Worm (Caenorhabditis elegans) whole organism, L4 larva: ENCODE measurements around the gene F11D5.1.

Experiments used
- R02D3.7 ChIP-seq: fragments of 150-350 bp; sonication (generic microtip); optimal IDR thresholded peaks from 3 replicates; lab custom pipeline; 2014; ENCODE audit warnings: missing biosample characterization, missing genetic modification characterization
- T20F7.1 ChIP-seq: fragments of 200-800 bp; sonication (Bioruptor generic); optimal IDR thresholded peaks from 2 replicates; lab custom pipeline; 2018; ENCODE audit warnings: mild to moderate bottlenecking, missing genetic modification characterization, missing compliant biosample characterization
- Y5F2A.4 ChIP-seq: fragments of 200-800 bp; sonication (Bioruptor generic); optimal IDR thresholded peaks from 2 replicates; lab custom pipeline; 2018; ENCODE audit warnings: mild to moderate bottlenecking, missing genetic modification characterization, missing compliant biosample characterization
- Y75B8A.6 ChIP-seq: fragments of 200-800 bp; sonication (Bioruptor generic); IDR thresholded peaks from 2 replicates; pipeline ENCODE4 v1.3.6; 2022; ENCODE audit warnings: missing genetic modification reagents, missing genetic modification characterization, missing compliant biosample characterization
- aha-1 ChIP-seq: fragments of 150-350 bp; peaks from one replicate; lab custom pipeline; 2014; ENCODE audit warnings: missing biosample characterization, missing genetic modification characterization
- aly-2 ChIP-seq: sonication (generic microtip); optimal IDR thresholded peaks from 2 replicates; lab custom pipeline; 2018; ENCODE audit warnings: missing biosample characterization, missing genetic modification characterization
- attf-4 ChIP-seq: sonication (generic microtip); optimal IDR thresholded peaks from 3 replicates; lab custom pipeline; 2017; ENCODE audit warnings: missing biosample characterization, missing genetic modification characterization
- ceh-62 ChIP-seq: sonication (generic microtip); optimal IDR thresholded peaks from 2 replicates; lab custom pipeline; 2017; ENCODE audit warnings: missing biosample characterization, missing genetic modification characterization
- ctbp-1 ChIP-seq: fragments of 200-800 bp; sonication (Bioruptor generic); IDR thresholded peaks from 2 replicates; pipeline ENCODE4 v1.3.6; 2022; ENCODE audit warnings: missing genetic modification reagents, missing genetic modification characterization, missing compliant biosample characterization
- daf-12 ChIP-seq: fragments of 150-350 bp; optimal IDR thresholded peaks from 2 replicates; lab custom pipeline; 2014; ENCODE audit warnings: missing biosample characterization, missing genetic modification reagents, missing genetic modification characterization
- daf-16 ChIP-seq, 3 experiments: sonication (generic microtip); optimal IDR thresholded peaks; 2 replicates each; lab custom pipeline; 2016 to 2017; ENCODE audit warnings: missing genetic modification characterization in 3 of 3, missing genetic modification reagents in 3 of 3, mild to moderate bottlenecking in 2 of 3, missing compliant biosample characterization in 2 of 3, missing biosample characterization in 1 of 3, moderate library complexity in 1 of 3
- daf-8 ChIP-seq: fragments of 200-800 bp; sonication (Bioruptor generic); IDR thresholded peaks from 2 replicates; pipeline ENCODE4 v1.3.6; 2022; ENCODE audit warnings: missing genetic modification characterization, missing compliant biosample characterization
- dmd-9 ChIP-seq: fragments of 200-800 bp; sonication (Bioruptor generic); IDR thresholded peaks from 2 replicates; pipeline ENCODE4 v1.3.6; 2022; ENCODE audit warnings: missing genetic modification reagents, missing genetic modification characterization, missing compliant biosample characterization
- dpl-1 ChIP-seq: fragments of 150-350 bp; optimal IDR thresholded peaks from 2 replicates; lab custom pipeline; 2014; ENCODE audit warnings: missing biosample characterization, missing genetic modification reagents, missing genetic modification characterization
- egl-43 ChIP-seq: fragments of 200-800 bp; sonication (Bioruptor generic); IDR thresholded peaks from 2 replicates; pipeline ENCODE4 v1.3.6; 2022; ENCODE audit warnings: missing genetic modification reagents, missing genetic modification characterization, missing compliant biosample characterization
- fos-1 ChIP-seq: fragments of 150-350 bp; optimal IDR thresholded peaks from 2 replicates; lab custom pipeline; 2014; ENCODE audit warnings: missing biosample characterization, missing genetic modification characterization
- hif-1 ChIP-seq, 2 experiments: sonication (generic microtip); optimal IDR thresholded peaks; 2 replicates each; lab custom pipeline; 2016 to 2017; ENCODE audit warnings: missing compliant biosample characterization in 2 of 2, missing genetic modification characterization in 2 of 2, missing genetic modification reagents in 2 of 2, missing genotype in 2 of 2, mild to moderate bottlenecking in 1 of 2
- hlh-11 ChIP-seq: fragments of 200-800 bp; sonication (Bioruptor generic); optimal IDR thresholded peaks from 2 replicates; lab custom pipeline; 2018; ENCODE audit warnings: mild to moderate bottlenecking, missing genetic modification characterization, missing compliant biosample characterization
- hmg-1.1 ChIP-seq: fragments of 200-800 bp; sonication (Bioruptor generic); IDR thresholded peaks from 2 replicates; pipeline ENCODE4 v1.3.6; 2022; ENCODE audit warnings: missing genetic modification reagents, missing genetic modification characterization, missing compliant biosample characterization
- lin-1 ChIP-seq: fragments of 200-800 bp; sonication (Bioruptor generic); IDR thresholded peaks from 2 replicates; pipeline ENCODE4 v1.3.6; 2022; ENCODE audit warnings: missing genetic modification reagents, missing genetic modification characterization, missing compliant biosample characterization
- lir-3 ChIP-seq: sonication (generic microtip); optimal IDR thresholded peaks from 2 replicates; lab custom pipeline; 2016; ENCODE audit warnings: mild to moderate bottlenecking, missing genetic modification characterization, missing compliant biosample characterization
- madf-9 ChIP-seq: fragments of 200-800 bp; sonication (Bioruptor generic); conservative IDR thresholded peaks from 2 replicates; pipeline ENCODE4 v1.3.6; 2022; ENCODE audit warnings: missing genetic modification reagents, missing genetic modification characterization, missing compliant biosample characterization
- mes-2 ChIP-seq: sonication (generic microtip); optimal IDR thresholded peaks from 2 replicates; lab custom pipeline; 2016; ENCODE audit warnings: missing genotype, mild to moderate bottlenecking, missing genetic modification characterization, missing compliant biosample characterization; ENCODE audit not compliant: poor library complexity, severe bottlenecking
- mxl-2 ChIP-seq: fragments of 200-800 bp; sonication (Bioruptor generic); conservative IDR thresholded peaks from 2 replicates; pipeline ENCODE4 v1.3.6; 2022; ENCODE audit warnings: missing genetic modification reagents, missing genetic modification characterization, missing compliant biosample characterization
- nhr-10 ChIP-seq: fragments of 150-350 bp; optimal IDR thresholded peaks from 2 replicates; lab custom pipeline; 2014; ENCODE audit warnings: missing biosample characterization, missing genetic modification characterization
- nhr-102 ChIP-seq: sonication (generic microtip); optimal IDR thresholded peaks from 2 replicates; lab custom pipeline; 2016; ENCODE audit warnings: mild to moderate bottlenecking, missing genetic modification characterization, moderate library complexity, missing compliant biosample characterization
- nhr-28 ChIP-seq: fragments of 150-350 bp; optimal IDR thresholded peaks from 2 replicates; lab custom pipeline; 2014; ENCODE audit warnings: missing biosample characterization, missing genetic modification characterization
- nhr-41 ChIP-seq: fragments of 200-800 bp; sonication (Bioruptor generic); IDR thresholded peaks from 2 replicates; pipeline ENCODE4 v1.3.6; 2022; ENCODE audit warnings: missing genetic modification reagents, missing genetic modification characterization, missing compliant biosample characterization
- nhr-48 ChIP-seq: sonication (generic microtip); optimal IDR thresholded peaks from 2 replicates; lab custom pipeline; 2016; ENCODE audit warnings: mild to moderate bottlenecking, missing genetic modification characterization, missing compliant biosample characterization
- nhr-6 ChIP-seq: fragments of 150-350 bp; optimal IDR thresholded peaks from 2 replicates; lab custom pipeline; 2014; ENCODE audit warnings: missing biosample characterization, missing genetic modification characterization
- nhr-77 ChIP-seq: fragments of 150-350 bp; optimal IDR thresholded peaks from 2 replicates; lab custom pipeline; 2014; ENCODE audit warnings: missing biosample characterization, missing genetic modification characterization
- pha-4 ChIP-seq, 2 experiments: fragments of 150-350 bp in 1 of 2; fragments of 200-800 bp in 1 of 2; sonication (Bioruptor generic) in 1 of 2; IDR thresholded peaks in 1 of 2; optimal IDR thresholded peaks in 1 of 2; 2 replicates each; pipeline versions ENCODE4 v1.3.6 to Lab custom; 2014 to 2022; ENCODE audit warnings: missing genetic modification characterization in 2 of 2, missing genetic modification reagents in 2 of 2, missing biosample characterization in 1 of 2, missing compliant biosample characterization in 1 of 2
- saeg-2 ChIP-seq: fragments of 200-800 bp; sonication (Bioruptor generic); IDR thresholded peaks from 2 replicates; pipeline ENCODE4 v1.3.6; 2022; ENCODE audit warnings: missing genetic modification reagents, missing genetic modification characterization, missing compliant biosample characterization
- sdz-12 ChIP-seq: fragments of 200-800 bp; sonication (Bioruptor generic); optimal IDR thresholded peaks from 2 replicates; lab custom pipeline; 2018; ENCODE audit warnings: mild to moderate bottlenecking, missing genetic modification characterization, missing compliant biosample characterization
- set-16 ChIP-seq: fragments of 200-800 bp; sonication (Bioruptor generic); IDR thresholded peaks from 2 replicates; pipeline ENCODE4 v1.3.6; 2022; ENCODE audit warnings: missing genetic modification reagents, missing genetic modification characterization, missing compliant biosample characterization
- skn-1 ChIP-seq: fragments of 150-350 bp; optimal IDR thresholded peaks from 2 replicates; lab custom pipeline; 2014; ENCODE audit warnings: missing biosample characterization, missing genetic modification characterization
- snpc-1.2 ChIP-seq: fragments of 200-800 bp; sonication (Bioruptor generic); IDR thresholded peaks from 2 replicates; pipeline ENCODE4 v1.3.6; 2022; ENCODE audit warnings: missing genetic modification reagents, missing genetic modification characterization, missing compliant biosample characterization
- tag-97 ChIP-seq: fragments of 200-800 bp; sonication (Bioruptor generic); IDR thresholded peaks from 2 replicates; pipeline ENCODE4 v1.3.6; 2022; ENCODE audit warnings: missing genetic modification characterization, missing compliant biosample characterization
- tra-1 ChIP-seq: fragments of 200-800 bp; sonication (Bioruptor generic); IDR thresholded peaks from 2 replicates; pipeline ENCODE4 v1.3.6; 2022; ENCODE audit warnings: missing genetic modification reagents, missing genetic modification characterization, missing compliant biosample characterization
- unc-130 ChIP-seq: sonication (generic microtip); optimal IDR thresholded peaks from 2 replicates; lab custom pipeline; 2016; ENCODE audit warnings: missing genetic modification reagents, missing genetic modification characterization, missing compliant biosample characterization
- unc-39 ChIP-seq: sonication (generic microtip); optimal IDR thresholded peaks from 2 replicates; lab custom pipeline; 2017; ENCODE audit warnings: missing biosample characterization, missing genetic modification characterization
- zfp-2 ChIP-seq: sonication (generic microtip); optimal IDR thresholded peaks from 2 replicates; lab custom pipeline; 2016; ENCODE audit warnings: mild to moderate bottlenecking, missing genetic modification characterization, missing compliant biosample characterization
- zip-2 ChIP-seq: fragments of 150-350 bp; optimal IDR thresholded peaks from 2 replicates; lab custom pipeline; 2014; ENCODE audit warnings: missing biosample characterization, missing genetic modification characterization
- ztf-7 ChIP-seq: fragments of 150-350 bp; optimal IDR thresholded peaks from 2 replicates; lab custom pipeline; 2014; ENCODE audit warnings: missing biosample characterization, missing genetic modification characterization

F11D5.1 gene

ce11 chrX:3347904-3348441 lies 15.0 kb downstream of the F11D5.1 start, which contains the start of gene ZK816.3 (continued):
- 0 out of 2 replicates have a peak, but pooled peaks have one; percentile 26 for TF ChIP-seq lin-1 (GFP tag; lab: Robert Waterston, UW)
- peak; percentile 79 for TF ChIP-seq mes-2 (tag; lab: Kevin White, UChicago)
- TF ChIP-seq dpl-1 (GFP tag; lab: Kevin White, UChicago), result no peak
- peak; percentile 20 for TF ChIP-seq unc-130
- no peak for TF ChIP-seq nhr-102 (tag; lab: Kevin White, UChicago)
- peak; percentile 85 for TF ChIP-seq egl-43 (GFP tag; lab: Robert Waterston, UW)
- TF ChIP-seq madf-9 (GFP tag; lab: Robert Waterston, UW), result no peak

- TF ChIP-seq mes-2 (tag; lab: Kevin White, UChicago) (no peak), nhr-102 (tag; lab: Kevin White, UChicago) (no peak), ceh-62 (no peak), nhr-77 (tag; lab: Kevin White, UChicago) (no peak), nhr-28 (tag; lab: Kevin White, UChicago) (no peak), skn-1 (tag; lab: Kevin White, UChicago) (no peak), Y5F2A.4 (GFP tag; lab: Kevin White, UChicago) (no peak), unc-39 (tag; lab: Kevin White, UChicago) (no peak), hmg-1.1 (no peak), lir-3 (tag; lab: Kevin White, UChicago) (no peak), aha-1 (tag; lab: Kevin White, UChicago) (no peak), nhr-41 (no peak), R02D3.7 (tag; lab: Kevin White, UChicago) (no peak), daf-8 (GFP tag; lab: Robert Waterston, UW) (no peak), ztf-7 (tag; lab: Kevin White, UChicago) (no peak), daf-12 (no peak), aly-2 (tag; lab: Kevin White, UChicago) (no peak), T20F7.1 (no peak), tra-1 (GFP tag; lab: Robert Waterston, UW) (no peak), sdz-12 (GFP tag; lab: Kevin White, UChicago) (no peak)
- TF ChIP-seq, all 104 proteins: peak for 0
Measured at ce11 chrX:3350306-3350705, 17.4 kb downstream of the F11D5.1 start, which contains the start of gene nspg-4. TSS of gene nspg-4 (minus strand) at chrX:3350406.

ce11 chrX:3351526-3351925 lies 18.6 kb downstream of the F11D5.1 start, which contains the start of gene ZK816.1:
TSS of gene ZK816.1 (plus strand) at chrX:3351712.
- TF ChIP-seq R02D3.7 (tag; lab: Kevin White, UChicago) (no peak), mes-2 (tag; lab: Kevin White, UChicago) (no peak), T20F7.1 (no peak), aly-2 (tag; lab: Kevin White, UChicago) (no peak), dmd-9 (GFP tag; lab: Robert Waterston, UW) (no peak), saeg-2 (GFP tag; lab: Robert Waterston, UW) (no peak), pha-4 (GFP tag; IDR thresholded peaks at IDR 0.05; lab: Robert Waterston, UW) (no peak), pha-4 (tag; optimal IDR thresholded peaks at IDR 0.05; lab: Kevin White, UChicago) (no peak), set-16 (GFP tag; lab: Robert Waterston, UW) (no peak), nhr-10 (no peak), nhr-77 (tag; lab: Kevin White, UChicago) (no peak), attf-4 (tag; lab: Kevin White, UChicago) (no peak), zfp-2 (tag; lab: Kevin White, UChicago) (no peak)

- no peak for TF ChIP-seq fos-1 (tag; lab: Kevin White, UChicago)
- no peak for TF ChIP-seq tag-97
- TF ChIP-seq mxl-2 (GFP tag; lab: Robert Waterston, UW), result no peak
- no peak for TF ChIP-seq nhr-6 (tag; lab: Kevin White, UChicago)
- TF ChIP-seq hif-1 (tag; optimal IDR thresholded peaks at IDR 0.05; lab: Kevin White, UChicago), result no peak
- no peak for TF ChIP-seq snpc-1.2 (GFP tag; lab: Robert Waterston, UW)
- no peak for TF ChIP-seq Y75B8A.6
- no peak for TF ChIP-seq ctbp-1 (GFP tag; lab: Robert Waterston, UW)
- TF ChIP-seq hlh-11 (tag; lab: Kevin White, UChicago), result no peak
- peak; percentile 54 for TF ChIP-seq nhr-48 (tag; lab: Kevin White, UChicago)
- peak; percentile 77 for TF ChIP-seq nhr-77 (tag; lab: Kevin White, UChicago)
- peak; percentile 82 for TF ChIP-seq nhr-28 (tag; lab: Kevin White, UChicago)
- TF ChIP-seq lin-1 (GFP tag; lab: Robert Waterston, UW), result no peak
- no peak for TF ChIP-seq daf-16 (GFP tag; optimal IDR thresholded peaks at IDR 0.05; lab: Kevin White, UChicago)
- peak; percentile 89 for TF ChIP-seq daf-16 (tag; optimal IDR thresholded peaks at IDR 0.05; lab: Kevin White, UChicago)
- peak; percentile 16 for TF ChIP-seq zip-2 (tag; lab: Kevin White, UChicago)
Measured at ce11 chrX:3362378-3362777, 29.5 kb downstream of the F11D5.1 start, which contains the start of gene dhs-26. TSS of gene dhs-26 (minus strand) at chrX:3362493.
